Worm (Caenorhabditis elegans) whole organism, midembryonic: ENCODE measurements around the gene clec-160.

Experiments
- T22C8.4 ChIP-seq: fragments of 200-800 bp; sonication (Bioruptor generic); IDR thresholded peaks from 2 replicates; pipeline ENCODE4 v1.3.6; 2022; ENCODE audit warnings: missing genetic modification characterization, missing compliant biosample characterization
- med-1 ChIP-seq: sonication (generic microtip); optimal IDR thresholded peaks from 2 replicates; lab custom pipeline; 2017; ENCODE audit warnings: missing genetic modification characterization, mild to moderate bottlenecking, missing compliant biosample characterization, antibody characterized with exemption, missing genetic modification reagents; ENCODE audit not compliant: insufficient read depth

DNA sequence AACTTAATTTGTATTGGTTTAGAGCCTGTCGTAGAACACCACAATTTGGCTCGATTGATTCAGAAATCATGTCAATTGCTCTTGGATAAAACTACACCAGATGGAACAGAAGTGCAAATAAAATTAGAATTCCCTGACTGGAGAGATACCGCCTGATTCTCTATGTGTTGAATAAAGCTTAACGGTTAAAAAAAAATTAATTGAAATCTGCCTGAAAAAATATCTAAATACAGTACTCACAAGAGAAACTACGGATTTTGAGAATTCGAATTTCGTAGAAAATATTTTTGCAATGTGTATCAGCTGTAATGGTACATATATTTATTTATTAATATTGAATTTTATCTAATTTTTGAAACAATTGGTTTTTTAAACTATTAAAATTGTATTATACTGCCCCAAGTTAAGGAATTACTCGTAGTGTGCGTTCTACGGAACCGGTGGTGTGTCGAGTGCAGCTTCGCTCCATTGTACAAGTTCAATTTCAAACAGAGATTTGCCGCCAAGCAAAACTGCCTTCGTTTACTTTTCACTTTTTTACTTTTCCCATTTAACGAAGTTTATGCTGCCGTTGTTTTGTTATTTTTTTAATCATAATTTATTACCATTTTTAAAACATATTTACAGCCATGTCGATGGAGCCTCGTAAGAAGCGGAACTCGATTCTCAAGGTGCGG, 25.6 kb downstream of the clec-160 start, which contains the start of gene knl-1:
- TF ChIP-seq T22C8.4 (GFP tag; lab: Robert Waterston, UW): no peak
- TF ChIP-seq med-1 (GFP tag; lab: Kevin White, UChicago): no peak
